Worm (Caenorhabditis elegans) whole organism, L4 larva: ENCODE results near the gene gem-1.

Source experiments
- D1046.2 ChIP-seq: fragments of 200-800 bp; sonication (Bioruptor generic); IDR thresholded peaks from 2 replicates; pipeline ENCODE4 v1.3.6; 2022; ENCODE audit warnings: missing genetic modification characterization, missing compliant biosample characterization
- F44E2.7 ChIP-seq: fragments of 200-800 bp; sonication (Bioruptor generic); IDR thresholded peaks from 2 replicates; pipeline ENCODE4 v2.1.2; 2022; ENCODE audit warnings: missing genetic modification characterization, missing compliant biosample characterization
- T20F7.1 ChIP-seq: fragments of 200-800 bp; sonication (Bioruptor generic); optimal IDR thresholded peaks from 2 replicates; lab custom pipeline; 2018; ENCODE audit warnings: mild to moderate bottlenecking, missing genetic modification characterization, missing compliant biosample characterization
- Y5F2A.4 ChIP-seq: fragments of 200-800 bp; sonication (Bioruptor generic); optimal IDR thresholded peaks from 2 replicates; lab custom pipeline; 2018; ENCODE audit warnings: mild to moderate bottlenecking, missing genetic modification characterization, missing compliant biosample characterization
- aha-1 ChIP-seq: fragments of 150-350 bp; peaks from one replicate; lab custom pipeline; 2014; ENCODE audit warnings: missing biosample characterization, missing genetic modification characterization
- ceh-32 ChIP-seq: sonication (generic microtip); optimal IDR thresholded peaks from 2 replicates; lab custom pipeline; 2016; ENCODE audit warnings: mild to moderate bottlenecking, missing genetic modification characterization, missing compliant biosample characterization; ENCODE audit not compliant: poor library complexity
- ceh-62 ChIP-seq: sonication (generic microtip); optimal IDR thresholded peaks from 2 replicates; lab custom pipeline; 2017; ENCODE audit warnings: missing biosample characterization, missing genetic modification characterization
- ces-1 ChIP-seq: fragments of 150-350 bp; sonication (generic microtip); optimal IDR thresholded peaks from 4 replicates; lab custom pipeline; 2014; ENCODE audit warnings: missing biosample characterization, missing genetic modification reagents, missing genetic modification characterization
- ctbp-1 ChIP-seq: fragments of 200-800 bp; sonication (Bioruptor generic); IDR thresholded peaks from 2 replicates; pipeline ENCODE4 v1.3.6; 2022; ENCODE audit warnings: missing genetic modification reagents, missing genetic modification characterization, missing compliant biosample characterization
- daf-16 ChIP-seq, 3 experiments: sonication (generic microtip); optimal IDR thresholded peaks; 2 replicates each; lab custom pipeline; 2016 to 2017; ENCODE audit warnings: missing genetic modification characterization in 3 of 3, missing genetic modification reagents in 3 of 3, mild to moderate bottlenecking in 2 of 3, missing compliant biosample characterization in 2 of 3, missing biosample characterization in 1 of 3, moderate library complexity in 1 of 3
- daf-19 ChIP-seq: fragments of 200-800 bp; sonication (Bioruptor generic); conservative IDR thresholded peaks from 2 replicates; pipeline ENCODE4 v1.3.6; 2022; ENCODE audit warnings: missing genetic modification characterization, missing compliant biosample characterization
- daf-8 ChIP-seq: fragments of 200-800 bp; sonication (Bioruptor generic); IDR thresholded peaks from 2 replicates; pipeline ENCODE4 v1.3.6; 2022; ENCODE audit warnings: missing genetic modification characterization, missing compliant biosample characterization
- dmd-6 ChIP-seq: fragments of 200-800 bp; sonication (Bioruptor generic); IDR thresholded peaks from 2 replicates; pipeline ENCODE4 v1.3.6; 2022; ENCODE audit warnings: missing genetic modification reagents, missing genetic modification characterization, missing compliant biosample characterization
- dmd-8 ChIP-seq: fragments of 200-800 bp; sonication (Bioruptor generic); IDR thresholded peaks from 2 replicates; pipeline ENCODE4 v1.3.6; 2022; ENCODE audit warnings: missing genetic modification characterization, missing compliant biosample characterization
- dpl-1 ChIP-seq: fragments of 150-350 bp; optimal IDR thresholded peaks from 2 replicates; lab custom pipeline; 2014; ENCODE audit warnings: missing biosample characterization, missing genetic modification reagents, missing genetic modification characterization
- dve-1 ChIP-seq: sonication (generic microtip); optimal IDR thresholded peaks from 2 replicates; lab custom pipeline; 2017; ENCODE audit warnings: antibody characterized with exemption, mild to moderate bottlenecking, missing genetic modification characterization, missing compliant biosample characterization; ENCODE audit not compliant: insufficient read depth
- egl-27 ChIP-seq: sonication (generic microtip); optimal IDR thresholded peaks from 3 replicates; lab custom pipeline; 2017; ENCODE audit warnings: missing biosample characterization, missing genetic modification reagents, missing genetic modification characterization
- fkh-10 ChIP-seq: fragments of 150-350 bp; optimal IDR thresholded peaks from 2 replicates; lab custom pipeline; 2014; ENCODE audit warnings: missing biosample characterization, missing genetic modification reagents, missing genetic modification characterization
- hif-1 ChIP-seq, 2 experiments: sonication (generic microtip); optimal IDR thresholded peaks; 2 replicates each; lab custom pipeline; 2016 to 2017; ENCODE audit warnings: missing compliant biosample characterization in 2 of 2, missing genetic modification characterization in 2 of 2, missing genetic modification reagents in 2 of 2, missing genotype in 2 of 2, mild to moderate bottlenecking in 1 of 2
- hlh-11 ChIP-seq: fragments of 200-800 bp; sonication (Bioruptor generic); optimal IDR thresholded peaks from 2 replicates; lab custom pipeline; 2018; ENCODE audit warnings: mild to moderate bottlenecking, missing genetic modification characterization, missing compliant biosample characterization
- hlh-30 ChIP-seq: sonication (generic microtip); optimal IDR thresholded peaks from 2 replicates; lab custom pipeline; 2017; ENCODE audit warnings: antibody characterized with exemption, mild to moderate bottlenecking, missing genetic modification characterization, missing compliant biosample characterization; ENCODE audit not compliant: insufficient read depth
- hmg-1.1 ChIP-seq: fragments of 200-800 bp; sonication (Bioruptor generic); IDR thresholded peaks from 2 replicates; pipeline ENCODE4 v1.3.6; 2022; ENCODE audit warnings: missing genetic modification reagents, missing genetic modification characterization, missing compliant biosample characterization
- jun-1 ChIP-seq: fragments of 150-350 bp; optimal IDR thresholded peaks from 2 replicates; lab custom pipeline; 2014; ENCODE audit warnings: missing biosample characterization, missing genetic modification reagents, missing genetic modification characterization
- lin-15B ChIP-seq: fragments of 150-350 bp; sonication (generic microtip); optimal IDR thresholded peaks from 3 replicates; lab custom pipeline; 2014; ENCODE audit warnings: missing biosample characterization, missing genetic modification characterization
- lin-38 ChIP-seq: fragments of 200-800 bp; sonication (Bioruptor generic); IDR thresholded peaks from 2 replicates; pipeline ENCODE4 v1.3.6; 2022; ENCODE audit warnings: missing genetic modification reagents, missing genetic modification characterization, missing compliant biosample characterization
- lin-39 ChIP-seq: fragments of 150-350 bp; optimal IDR thresholded peaks from 2 replicates; lab custom pipeline; 2014; ENCODE audit warnings: missing biosample characterization, missing genetic modification reagents, missing genetic modification characterization
- lsy-2 ChIP-seq, 2 experiments: fragments of 150-350 bp in 1 of 2; sonication (generic microtip) in 1 of 2; optimal IDR thresholded peaks; 2 replicates each; lab custom pipeline; 2014 to 2017; ENCODE audit warnings: missing biosample characterization in 2 of 2, missing genetic modification characterization in 2 of 2
- mdl-1 ChIP-seq, 2 experiments: fragments of 150-350 bp in 1 of 2; sonication (generic microtip) in 1 of 2; optimal IDR thresholded peaks; 2 replicates each; lab custom pipeline; 2014 to 2017; ENCODE audit warnings: missing biosample characterization in 2 of 2, missing genetic modification characterization in 2 of 2
- mep-1 ChIP-seq: fragments of 150-350 bp; sonication (generic microtip); optimal IDR thresholded peaks from 3 replicates; lab custom pipeline; 2014; ENCODE audit warnings: missing biosample characterization, missing genetic modification characterization
- mes-2 ChIP-seq: sonication (generic microtip); optimal IDR thresholded peaks from 2 replicates; lab custom pipeline; 2016; ENCODE audit warnings: missing genotype, mild to moderate bottlenecking, missing genetic modification characterization, missing compliant biosample characterization; ENCODE audit not compliant: poor library complexity, severe bottlenecking
- nhr-10 ChIP-seq: fragments of 150-350 bp; optimal IDR thresholded peaks from 2 replicates; lab custom pipeline; 2014; ENCODE audit warnings: missing biosample characterization, missing genetic modification characterization
- nhr-102 ChIP-seq: sonication (generic microtip); optimal IDR thresholded peaks from 2 replicates; lab custom pipeline; 2016; ENCODE audit warnings: mild to moderate bottlenecking, missing genetic modification characterization, moderate library complexity, missing compliant biosample characterization
- nhr-28 ChIP-seq: fragments of 150-350 bp; optimal IDR thresholded peaks from 2 replicates; lab custom pipeline; 2014; ENCODE audit warnings: missing biosample characterization, missing genetic modification characterization
- nhr-41 ChIP-seq: fragments of 200-800 bp; sonication (Bioruptor generic); IDR thresholded peaks from 2 replicates; pipeline ENCODE4 v1.3.6; 2022; ENCODE audit warnings: missing genetic modification reagents, missing genetic modification characterization, missing compliant biosample characterization
- nhr-48 ChIP-seq: sonication (generic microtip); optimal IDR thresholded peaks from 2 replicates; lab custom pipeline; 2016; ENCODE audit warnings: mild to moderate bottlenecking, missing genetic modification characterization, missing compliant biosample characterization
- nhr-6 ChIP-seq: fragments of 150-350 bp; optimal IDR thresholded peaks from 2 replicates; lab custom pipeline; 2014; ENCODE audit warnings: missing biosample characterization, missing genetic modification characterization
- nhr-76 ChIP-seq: fragments of 150-350 bp; optimal IDR thresholded peaks from 2 replicates; lab custom pipeline; 2014; ENCODE audit warnings: missing biosample characterization, missing genetic modification characterization
- php-3 ChIP-seq: fragments of 200-800 bp; sonication (Bioruptor generic); IDR thresholded peaks from 2 replicates; pipeline ENCODE4 v1.3.6; 2022; ENCODE audit warnings: missing genetic modification reagents, missing genetic modification characterization, missing compliant biosample characterization
- saeg-2 ChIP-seq: fragments of 200-800 bp; sonication (Bioruptor generic); IDR thresholded peaks from 2 replicates; pipeline ENCODE4 v1.3.6; 2022; ENCODE audit warnings: missing genetic modification reagents, missing genetic modification characterization, missing compliant biosample characterization
- skn-1 ChIP-seq: fragments of 150-350 bp; optimal IDR thresholded peaks from 2 replicates; lab custom pipeline; 2014; ENCODE audit warnings: missing biosample characterization, missing genetic modification characterization
- tra-1 ChIP-seq: fragments of 200-800 bp; sonication (Bioruptor generic); IDR thresholded peaks from 2 replicates; pipeline ENCODE4 v1.3.6; 2022; ENCODE audit warnings: missing genetic modification reagents, missing genetic modification characterization, missing compliant biosample characterization
- unc-130 ChIP-seq: sonication (generic microtip); optimal IDR thresholded peaks from 2 replicates; lab custom pipeline; 2016; ENCODE audit warnings: missing genetic modification reagents, missing genetic modification characterization, missing compliant biosample characterization
- unc-62 ChIP-seq, 3 experiments: fragments of 150-350 bp in 1 of 3; sonication (generic microtip); optimal IDR thresholded peaks in 2 of 3; peaks in 1 of 3; 1 replicate in 1 of 3; 2 replicates in 2 of 3; lab custom pipeline; 2014 to 2017; ENCODE audit warnings: missing biosample characterization in 3 of 3, missing genetic modification characterization in 3 of 3, missing genetic modification reagents in 3 of 3, missing genotype in 1 of 3
- zip-2 ChIP-seq: fragments of 150-350 bp; optimal IDR thresholded peaks from 2 replicates; lab custom pipeline; 2014; ENCODE audit warnings: missing biosample characterization, missing genetic modification characterization

Gene gem-1

DNA sequence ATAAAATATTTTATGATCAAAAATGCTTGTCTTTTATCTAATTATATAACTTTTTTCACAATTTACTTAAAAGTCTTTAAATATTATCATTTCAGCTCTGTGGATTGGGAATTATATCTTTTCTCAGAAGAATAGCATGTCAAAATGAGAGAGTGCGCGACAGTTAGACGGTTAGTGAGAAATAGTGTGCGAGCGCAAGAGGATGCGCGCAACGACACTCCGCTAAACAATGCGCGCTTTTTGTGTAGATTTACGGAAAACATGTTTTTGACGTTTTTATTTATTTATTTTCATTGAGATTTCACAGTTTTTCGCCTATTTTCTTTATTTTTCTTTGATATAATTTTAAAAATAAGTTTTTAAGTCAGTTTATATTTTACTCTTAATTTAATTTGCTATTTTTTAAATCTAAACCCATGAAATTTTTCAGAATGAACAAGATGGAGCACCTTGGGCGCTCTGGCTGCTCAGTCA, 19.8 kb upstream of the gem-1 start, which contains the start of gene F02C12.3 (continued):
- peak; percentile 75 for TF ChIP-seq nhr-102
- no peak for TF ChIP-seq F44E2.7
- peak; percentile 55 for TF ChIP-seq nhr-28
- TF ChIP-seq Y5F2A.4 (GFP tag; lab: Kevin White, UChicago) = no peak
- TF ChIP-seq ceh-32 (tag; lab: Kevin White, UChicago) = no peak
- TF ChIP-seq D1046.2 (GFP tag; lab: Robert Waterston, UW) = no peak
- TF ChIP-seq lsy-2 (tag; optimal IDR thresholded peaks at IDR 0.05; lab: Kevin White, UChicago) = peak in 1 of 2 experiments; percentile 85
- no peak for TF ChIP-seq lin-15B (tag; lab: Kevin White, UChicago)
- TF ChIP-seq fkh-10 (GFP tag; lab: Kevin White, UChicago) = peak; percentile 2
- TF ChIP-seq hlh-30 = peak; percentile 74
- peak in 1 of 2 experiments; percentile 16 for TF ChIP-seq mdl-1 (tag; optimal IDR thresholded peaks at IDR 0.05; lab: Kevin White, UChicago)
- TF ChIP-seq nhr-48 (tag; lab: Kevin White, UChicago) = peak; percentile 52
- no peak for TF ChIP-seq unc-62 (GFP tag; optimal IDR thresholded peaks at IDR 0.05 in 1 of 2; lab: Kevin White, UChicago)
- no peak for TF ChIP-seq unc-62 (tag; optimal IDR thresholded peaks at IDR 0.05; lab: Kevin White, UChicago)
- no peak for TF ChIP-seq jun-1
- peak; percentile 100 for TF ChIP-seq T20F7.1 (GFP tag; lab: Kevin White, UChicago)
- TF ChIP-seq mep-1 (tag; lab: Kevin White, UChicago) = peak; percentile 61
- peak; percentile 77 for TF ChIP-seq dve-1
- TF ChIP-seq unc-130 (GFP tag; lab: Kevin White, UChicago) = no peak
- no peak for TF ChIP-seq dmd-8 (GFP tag; lab: Robert Waterston, UW)
- TF ChIP-seq saeg-2 = no peak
- no peak for TF ChIP-seq skn-1 (tag; lab: Kevin White, UChicago)
- peak; percentile 68 for TF ChIP-seq nhr-6
- peak in 1 of 2 experiments; percentile 14 for TF ChIP-seq hif-1 (tag; optimal IDR thresholded peaks at IDR 0.05; lab: Kevin White, UChicago)
- no peak for TF ChIP-seq nhr-76 (tag; lab: Kevin White, UChicago)
- TF ChIP-seq daf-19 (GFP tag; lab: Robert Waterston, UW) = no peak
- TF ChIP-seq hmg-1.1 (GFP tag; lab: Robert Waterston, UW) = peak; percentile 77
- TF ChIP-seq tra-1 (GFP tag; lab: Robert Waterston, UW) = no peak
- no peak for TF ChIP-seq daf-8
- no peak for TF ChIP-seq nhr-41 (GFP tag; lab: Robert Waterston, UW)
- TF ChIP-seq php-3 = no peak
- TF ChIP-seq mes-2 (tag; lab: Kevin White, UChicago) = peak; percentile 82
- TF ChIP-seq dpl-1 = peak; percentile 68
- TF ChIP-seq lin-38 (GFP tag; lab: Robert Waterston, UW) = no peak
- peak; percentile 73 for TF ChIP-seq hlh-11 (tag; lab: Kevin White, UChicago)
- TF ChIP-seq ctbp-1 = 0 out of 2 replicates have a peak, but pooled peaks have one; percentile 35
- TF ChIP-seq ces-1 (GFP tag; lab: Kevin White, UChicago) = no peak
- TF ChIP-seq dmd-6 (GFP tag; lab: Robert Waterston, UW) = peak; percentile 63
- TF ChIP-seq nhr-10 = no peak
- TF ChIP-seq zip-2 (tag; lab: Kevin White, UChicago) = peak; percentile 63

DNA sequence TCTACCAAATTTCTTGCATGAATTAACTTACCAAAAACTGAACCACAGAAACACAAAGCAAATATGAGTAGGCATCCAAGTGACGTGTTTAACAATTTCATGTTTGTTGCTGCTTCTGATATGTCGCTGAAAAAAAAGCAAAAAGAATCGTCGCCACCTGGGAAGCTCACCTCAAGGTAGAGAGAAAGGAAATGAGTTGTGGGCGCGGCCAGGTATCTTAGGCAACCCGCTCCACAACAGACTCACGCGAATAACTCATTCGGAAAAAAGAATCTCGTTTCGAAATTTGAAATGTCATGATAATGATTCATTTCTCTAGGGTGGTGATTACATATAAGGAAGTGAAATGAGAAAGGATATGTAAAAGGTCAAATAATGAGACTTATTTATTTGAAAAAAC, 18.2 kb upstream of the gem-1 start, which contains the start of gene irld-2:
TSS of gene irld-2 (minus strand) at position 101 of the 400 bp plus-strand sequence.
- no peak for TF ChIP-seq Y5F2A.4 (GFP tag; lab: Kevin White, UChicago)
- TF ChIP-seq nhr-10 = no peak
- TF ChIP-seq daf-16 (GFP tag; optimal IDR thresholded peaks at IDR 0.05; lab: Kevin White, UChicago) = no peak
- TF ChIP-seq daf-16 (tag; optimal IDR thresholded peaks at IDR 0.05; lab: Kevin White, UChicago) = no peak
- TF ChIP-seq ceh-62 (tag; lab: Kevin White, UChicago) = no peak
- TF ChIP-seq egl-27 (tag; lab: Kevin White, UChicago) = no peak
- TF ChIP-seq aha-1 (tag; lab: Kevin White, UChicago) = peak; percentile 33
- no peak for TF ChIP-seq lin-39 (tag; lab: Kevin White, UChicago)
